Worm (Caenorhabditis elegans): ENCODE measurements around the gene C07G1.6.

ce11 chrIV:8252856-8253255, 42.7 kb upstream of the C07G1.6 start:
- no peak for TF ChIP-seq ama-1 (optimal IDR thresholded peaks at IDR 0.05)
- peak; percentile 99 for TF ChIP-seq flt-1 (GFP tag; IDR thresholded peaks at IDR 0.05)
- peak; percentile 97 for TF ChIP-seq B0310.2 (tag; optimal IDR thresholded peaks at IDR 0.05)
- peak; percentile 93 for TF ChIP-seq hnd-1 (tag; optimal IDR thresholded peaks at IDR 0.05)
